Worm (Caenorhabditis elegans) whole organism, late embryonic: ENCODE results near the gene ZK354.3.

Source experiments
- C38D4.7 ChIP-seq: fragments of 200-800 bp; sonication (Bioruptor generic); optimal IDR thresholded peaks from 2 replicates; lab custom pipeline; 2018; ENCODE audit warnings: mild to moderate bottlenecking, missing genetic modification characterization, moderate library complexity, missing compliant biosample characterization
- ceh-45 ChIP-seq: fragments of 200-800 bp; sonication (Bioruptor generic); IDR thresholded peaks from 2 replicates; pipeline ENCODE4 v1.3.6; 2022; ENCODE audit warnings: missing genetic modification reagents, missing genetic modification characterization, missing compliant biosample characterization
- che-1 ChIP-seq: sonication (generic microtip); optimal IDR thresholded peaks from 2 replicates; lab custom pipeline; 2016; ENCODE audit warnings: mild to moderate bottlenecking, missing genetic modification characterization, missing compliant biosample characterization
- dmd-4 ChIP-seq: sonication (generic microtip); optimal IDR thresholded peaks from 2 replicates; lab custom pipeline; 2016; ENCODE audit warnings: borderline replicate concordance, missing genetic modification characterization, missing compliant biosample characterization
- elt-2 ChIP-seq: sonication (generic microtip); optimal IDR thresholded peaks from 2 replicates; lab custom pipeline; 2016; ENCODE audit warnings: missing genetic modification reagents, missing genetic modification characterization, missing compliant biosample characterization
- eyg-1 ChIP-seq: sonication (generic microtip); optimal IDR thresholded peaks from 2 replicates; lab custom pipeline; 2016; ENCODE audit warnings: missing genotype, missing genetic modification characterization, missing compliant biosample characterization
- fkh-10 ChIP-seq: fragments of 150-350 bp; optimal IDR thresholded peaks from 2 replicates; lab custom pipeline; 2014; ENCODE audit warnings: missing biosample characterization, missing genetic modification reagents, missing genetic modification characterization
- madf-2 ChIP-seq: sonication (generic microtip); optimal IDR thresholded peaks from 2 replicates; lab custom pipeline; 2017; ENCODE audit warnings: missing genetic modification characterization, missing compliant biosample characterization
- nfya-1 ChIP-seq: sonication (generic microtip); optimal IDR thresholded peaks from 2 replicates; lab custom pipeline; 2017; ENCODE audit warnings: missing genetic modification characterization, mild to moderate bottlenecking, missing compliant biosample characterization, antibody characterized with exemption, moderate library complexity
- pat-9 ChIP-seq: fragments of 200-800 bp; sonication (Bioruptor generic); optimal IDR thresholded peaks from 2 replicates; lab custom pipeline; 2018; ENCODE audit warnings: mild to moderate bottlenecking, missing genetic modification characterization, moderate library complexity, missing compliant biosample characterization
- pax-1 ChIP-seq: fragments of 150-350 bp; optimal IDR thresholded peaks from 2 replicates; lab custom pipeline; 2014; ENCODE audit warnings: missing biosample characterization, missing genetic modification characterization
- syd-9 ChIP-seq: sonication (generic microtip); optimal IDR thresholded peaks from 2 replicates; lab custom pipeline; 2016; ENCODE audit warnings: mild to moderate bottlenecking, missing genetic modification characterization, moderate library complexity, missing compliant biosample characterization
- tbx-2 ChIP-seq: sonication (generic microtip); optimal IDR thresholded peaks from 2 replicates; lab custom pipeline; 2016; ENCODE audit warnings: missing genetic modification characterization, missing compliant biosample characterization
- ztf-16 ChIP-seq: sonication (generic microtip); optimal IDR thresholded peaks from 2 replicates; lab custom pipeline; 2017; ENCODE audit warnings: missing genetic modification characterization, missing compliant biosample characterization

- TF ChIP-seq fkh-10 (GFP tag; lab: Kevin White, UChicago), result no peak
- no peak for TF ChIP-seq dmd-4 (tag; lab: Kevin White, UChicago)
- TF ChIP-seq che-1 (tag; lab: Kevin White, UChicago), result no peak
- no peak for TF ChIP-seq pax-1 (tag; lab: Kevin White, UChicago)
- TF ChIP-seq tbx-2 (tag; lab: Kevin White, UChicago), result no peak
- TF ChIP-seq ztf-16, result no peak
- no peak for TF ChIP-seq nfya-1 (tag; lab: Kevin White, UChicago)
- no peak for TF ChIP-seq eyg-1 (tag; lab: Kevin White, UChicago)
- TF ChIP-seq ceh-45 (GFP tag; lab: Robert Waterston, UW), result no peak
- no peak for TF ChIP-seq pat-9
- no peak for TF ChIP-seq madf-2 (tag; lab: Kevin White, UChicago)
- no peak for TF ChIP-seq C38D4.7 (GFP tag; lab: Kevin White, UChicago)
- TF ChIP-seq elt-2 (tag; lab: Kevin White, UChicago), result no peak
- no peak for TF ChIP-seq syd-9
Observed at ce11 chrIV:5297436-5298012, 12.3 kb upstream of the ZK354.3 start, which contains the start of the genes ZK354.6 and msp-113.
